Fruit fly (Drosophila melanogaster): Measurements from ENCODE around the gene Cds.

The Cds gene

DNA sequence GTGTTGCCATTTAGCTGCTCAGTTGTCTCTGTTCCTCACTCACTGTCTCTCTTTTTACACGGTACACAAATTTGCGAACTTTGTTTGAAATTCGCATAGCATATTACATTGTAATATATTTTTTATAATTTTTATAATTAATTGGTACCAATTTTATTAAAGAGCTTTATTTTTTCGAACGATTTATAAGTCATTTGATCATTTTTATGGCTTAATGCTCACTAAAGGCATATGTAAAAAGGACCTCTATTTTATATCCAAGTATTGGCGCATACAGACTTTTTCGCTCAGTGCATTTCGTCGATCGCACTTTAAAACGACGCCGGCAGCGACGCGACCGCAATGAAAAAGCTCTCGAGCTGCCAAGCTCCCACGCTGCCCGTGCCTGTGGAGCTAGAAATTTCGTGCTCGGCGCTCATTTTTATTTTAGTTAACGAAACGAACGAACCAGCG, 31.4 kb upstream of the Cds start (continued):
- peak; percentile 86 for TF ChIP-seq Vsx1 (GFP tag; optimal IDR thresholded peaks at IDR 0.05)
- peak; percentile 90 for TF ChIP-seq tin (GFP tag; optimal IDR thresholded peaks at IDR 0.05)
- TF ChIP-seq CG5245 (GFP tag; optimal IDR thresholded peaks at IDR 0.05) = peak; percentile 74
- peak; percentile 88 for TF ChIP-seq Bteb2 (GFP tag; optimal IDR thresholded peaks at IDR 0.05)
- no peak for TF ChIP-seq CG2129 (GFP tag; IDR thresholded peaks at IDR 0.05; ENCODE audit: partially characterized antibody)
- TF ChIP-seq ro (GFP tag; IDR thresholded peaks at IDR 0.05) = peak; percentile 77
- TF ChIP-seq CG9932 (GFP tag; IDR thresholded peaks at IDR 0.05) = peak; percentile 98
- TF ChIP-seq disco-r (GFP tag; optimal IDR thresholded peaks at IDR 0.05) = peak; percentile 78
- peak; percentile 69; the same call in 2 of the 3 replicates for TF ChIP-seq Optix (GFP tag; IDR thresholded peaks at IDR 0.05)
- TF ChIP-seq onecut (GFP tag; IDR thresholded peaks at IDR 0.05) = peak; percentile 77
- peak; percentile 85 for TF ChIP-seq MBD-R2 (GFP tag; IDR thresholded peaks at IDR 0.05)
- TF ChIP-seq maf-S (GFP tag; optimal IDR thresholded peaks at IDR 0.05) = peak; percentile 79
- TF ChIP-seq Lim3 (GFP tag; IDR thresholded peaks at IDR 0.05) = peak; percentile 71
- peak; percentile 69 for TF ChIP-seq CG1529 (GFP tag; optimal IDR thresholded peaks at IDR 0.05)
- TF ChIP-seq CrebB (tag; optimal IDR thresholded peaks at IDR 0.05) = peak; percentile 90
- TF ChIP-seq Hmx (GFP tag; optimal IDR thresholded peaks at IDR 0.05) = peak; percentile 12
- TF ChIP-seq CG18619 (GFP tag; optimal IDR thresholded peaks at IDR 0.05) = peak; percentile 97
- peak; percentile 92 for TF ChIP-seq CG11723 (GFP tag; optimal IDR thresholded peaks at IDR 0.05)
- TF ChIP-seq CG9817 (tag; optimal IDR thresholded peaks at IDR 0.05) = peak; percentile 97
- peak; percentile 82 for TF ChIP-seq cato (GFP tag; optimal IDR thresholded peaks at IDR 0.05; ENCODE audit: borderline replicate concordance)
- TF ChIP-seq CG15269 (tag; optimal IDR thresholded peaks at IDR 0.05) = peak; percentile 98
- TF ChIP-seq HLH4C (GFP tag; IDR thresholded peaks at IDR 0.05; ENCODE audit: partially characterized antibody) = no peak
- TF ChIP-seq stc (GFP tag; IDR thresholded peaks at IDR 0.05) = peak; percentile 94
- TF ChIP-seq sd (tag; optimal IDR thresholded peaks at IDR 0.05) = peak; percentile 94
- no peak for TF ChIP-seq Elba2 (GFP tag; optimal IDR thresholded peaks at IDR 0.05)
- no peak for TF ChIP-seq hbn (GFP tag; IDR thresholded peaks at IDR 0.05; ENCODE audit: partially characterized antibody)
- TF ChIP-seq caup (GFP tag; optimal IDR thresholded peaks at IDR 0.05; ENCODE audit: severe bottlenecking) = peak; percentile 98
- TF ChIP-seq psq (GFP tag; optimal IDR thresholded peaks at IDR 0.05) = peak; percentile 81
- peak; percentile 89 for TF ChIP-seq CG14050 (GFP tag; IDR thresholded peaks at IDR 0.05)
- peak; percentile 87; the same call in 2 of the 3 replicates for TF ChIP-seq B-H1 (GFP tag; IDR thresholded peaks at IDR 0.05)
- TF ChIP-seq ham (GFP tag; IDR thresholded peaks at IDR 0.05) = peak; percentile 93
- no peak for TF ChIP-seq CG30020 (tag; optimal IDR thresholded peaks at IDR 0.05)
- peak; percentile 61 for TF ChIP-seq MTF-1 (GFP tag; optimal IDR thresholded peaks at IDR 0.05; ENCODE audit: borderline replicate concordance)
- TF ChIP-seq CG43689 (GFP tag; IDR thresholded peaks at IDR 0.05) = peak; percentile 87
- TF ChIP-seq dmrt99B (tag; optimal IDR thresholded peaks at IDR 0.05) = peak; percentile 96
- peak; percentile 81 for TF ChIP-seq Deaf1 (tag; optimal IDR thresholded peaks at IDR 0.05)
- TF ChIP-seq CG12236 (GFP tag; optimal IDR thresholded peaks at IDR 0.05) = peak; percentile 30
- peak; percentile 96 for TF ChIP-seq CG9215 (GFP tag; IDR thresholded peaks at IDR 0.05)
- TF ChIP-seq en (GFP tag; optimal IDR thresholded peaks at IDR 0.05) = peak; percentile 55
- TF ChIP-seq Sox100B (GFP tag; optimal IDR thresholded peaks at IDR 0.05) = peak; percentile 94
- no peak for TF ChIP-seq mld (GFP tag; IDR thresholded peaks at IDR 0.05; ENCODE audit: partially characterized antibody)
- peak; percentile 93 for TF ChIP-seq Chrac-16 (GFP tag; optimal IDR thresholded peaks at IDR 0.05)
- peak; percentile 45 for TF ChIP-seq CG16863 (GFP tag; optimal IDR thresholded peaks at IDR 0.05)
- TF ChIP-seq cwo (GFP tag; optimal IDR thresholded peaks at IDR 0.05) = peak; percentile 97
- peak; percentile 97 for TF ChIP-seq al (GFP tag; IDR thresholded peaks at IDR 0.05)
- peak; percentile 79 for TF ChIP-seq Awh (GFP tag; IDR thresholded peaks at IDR 0.05)
- peak; percentile 94 for TF ChIP-seq esg (GFP tag; conservative IDR thresholded peaks at IDR 0.05)
- peak; percentile 98 for TF ChIP-seq CoRest (tag; optimal IDR thresholded peaks at IDR 0.05)
- TF ChIP-seq CHES-1-like (GFP tag; optimal IDR thresholded peaks at IDR 0.05) = peak; percentile 75
- TF ChIP-seq CG17328 (GFP tag; IDR thresholded peaks at IDR 0.05) = peak; percentile 84
- TF ChIP-seq Atf-2 (GFP tag; optimal IDR thresholded peaks at IDR 0.05) = peak; percentile 59
